Worm (Caenorhabditis elegans) whole organism, L1 larva: ENCODE data around the gene pqn-70.
A peak's percentile ranks its signal among the peaks of the same experiment; 100 is the strongest.

Experiments used
- C16A3.4 ChIP-seq: fragments of 150-350 bp; optimal IDR thresholded peaks from 2 replicates; lab custom pipeline; 2014; ENCODE audit warnings: missing biosample characterization, missing genetic modification characterization
- C34B4.2 ChIP-seq: sonication (generic microtip); optimal IDR thresholded peaks from 2 replicates; lab custom pipeline; 2017; ENCODE audit warnings: mild to moderate bottlenecking, missing genetic modification characterization, missing compliant biosample characterization
- F16B12.6 ChIP-seq: fragments of 150-350 bp; optimal IDR thresholded peaks from 2 replicates; lab custom pipeline; 2014; ENCODE audit warnings: missing biosample characterization, missing genetic modification characterization
- aha-1 ChIP-seq: fragments of 150-350 bp; optimal IDR thresholded peaks from 2 replicates; lab custom pipeline; 2014; ENCODE audit warnings: missing biosample characterization, missing genetic modification characterization
- aly-2 ChIP-seq: fragments of 150-350 bp; optimal IDR thresholded peaks from 2 replicates; lab custom pipeline; 2014; ENCODE audit warnings: missing biosample characterization, missing genetic modification characterization
- ama-1 ChIP-seq: fragments of 150-350 bp; optimal IDR thresholded peaks from 2 replicates; lab custom pipeline; 2014
- ceh-63 ChIP-seq: fragments of 200-800 bp; sonication (Bioruptor generic); optimal IDR thresholded peaks from 2 replicates; lab custom pipeline; 2018; ENCODE audit warnings: mild to moderate bottlenecking, missing genetic modification characterization, missing compliant biosample characterization
- ceh-8 ChIP-seq: fragments of 200-800 bp; sonication (Bioruptor generic); optimal IDR thresholded peaks from 2 replicates; lab custom pipeline; 2018; ENCODE audit warnings: mild to moderate bottlenecking, missing genetic modification characterization, moderate library complexity, missing compliant biosample characterization
- ceh-82 ChIP-seq, 3 experiments: fragments of 150-350 bp in 1 of 3; sonication (generic microtip) in 2 of 3; optimal IDR thresholded peaks; 2 replicates each; lab custom pipeline; 2014 to 2017; ENCODE audit warnings: missing biosample characterization in 3 of 3, missing genetic modification characterization in 3 of 3
- ceh-90 ChIP-seq: sonication (generic microtip); optimal IDR thresholded peaks from 2 replicates; lab custom pipeline; 2016; ENCODE audit warnings: missing genetic modification characterization, missing compliant biosample characterization
- ces-1 ChIP-seq: fragments of 150-350 bp; optimal IDR thresholded peaks from 2 replicates; lab custom pipeline; 2014; ENCODE audit warnings: missing biosample characterization, missing genetic modification reagents, missing genetic modification characterization
- dsc-1 ChIP-seq: sonication (generic microtip); optimal IDR thresholded peaks from 2 replicates; lab custom pipeline; 2016; ENCODE audit warnings: mild to moderate bottlenecking, missing genetic modification characterization, missing compliant biosample characterization
- efl-1 ChIP-seq, 4 experiments: fragments of 150-350 bp; optimal IDR thresholded peaks in 3 of 4; peaks in 1 of 4; 1 replicate in 1 of 4; 2 replicates in 3 of 4; lab custom pipeline; 2014; ENCODE audit warnings: missing biosample characterization in 2 of 4, missing genetic modification characterization in 2 of 4, missing genetic modification reagents in 2 of 4
- egl-13 ChIP-seq: sonication (generic microtip); optimal IDR thresholded peaks from 2 replicates; lab custom pipeline; 2016; ENCODE audit warnings: missing genotype, missing genetic modification reagents, missing genetic modification characterization, missing compliant biosample characterization
- egl-27 ChIP-seq, 2 experiments: fragments of 150-350 bp in 1 of 2; sonication (generic microtip); optimal IDR thresholded peaks; 3 replicates each; lab custom pipeline; 2017 to 2018; ENCODE audit warnings: missing biosample characterization in 2 of 2, missing genetic modification characterization in 2 of 2, missing genetic modification reagents in 2 of 2
- elt-2 ChIP-seq: sonication (generic microtip); optimal IDR thresholded peaks from 2 replicates; lab custom pipeline; 2016; ENCODE audit warnings: missing genetic modification characterization, mild to moderate bottlenecking, inconsistent platforms, missing compliant biosample characterization, missing genetic modification reagents
- elt-3 ChIP-seq, 6 experiments: fragments of 150-350 bp in 1 of 6; sonication (generic microtip); optimal IDR thresholded peaks; 2 replicates each; lab custom pipeline; 2017 to 2018; ENCODE audit warnings: missing biosample characterization in 6 of 6, missing genetic modification characterization in 6 of 6, inconsistent platforms in 1 of 6
- fkh-8 ChIP-seq: sonication (generic microtip); optimal IDR thresholded peaks from 2 replicates; lab custom pipeline; 2016; ENCODE audit warnings: mild to moderate bottlenecking, missing genetic modification characterization, missing compliant biosample characterization
- fos-1 ChIP-seq: fragments of 150-350 bp; optimal IDR thresholded peaks from 2 replicates; lab custom pipeline; 2014; ENCODE audit warnings: missing biosample characterization, missing genetic modification characterization
- grh-1 ChIP-seq: fragments of 200-800 bp; sonication (Bioruptor generic); IDR thresholded peaks from 2 replicates; pipeline ENCODE4 v1.3.6; 2022; ENCODE audit warnings: missing genetic modification reagents, missing genetic modification characterization, missing compliant biosample characterization
- hlh-17 ChIP-seq: fragments of 200-800 bp; sonication (Bioruptor generic); optimal IDR thresholded peaks from 2 replicates; lab custom pipeline; 2018; ENCODE audit warnings: missing genetic modification characterization, mild to moderate bottlenecking, missing compliant biosample characterization, moderate library complexity, borderline replicate concordance
- hlh-4 ChIP-seq: sonication (generic microtip); optimal IDR thresholded peaks from 2 replicates; lab custom pipeline; 2016; ENCODE audit warnings: mild to moderate bottlenecking, missing genetic modification characterization, missing compliant biosample characterization
- hpl-2 ChIP-seq: fragments of 150-350 bp; optimal IDR thresholded peaks from 2 replicates; lab custom pipeline; 2014; ENCODE audit warnings: missing biosample characterization, missing genetic modification reagents, missing genetic modification characterization
- irx-1 ChIP-seq: sonication (generic microtip); optimal IDR thresholded peaks from 2 replicates; lab custom pipeline; 2016; ENCODE audit warnings: missing genetic modification characterization, missing compliant biosample characterization
- isw-1 ChIP-seq: fragments of 200-800 bp; sonication (Bioruptor generic); IDR thresholded peaks from 2 replicates; pipeline ENCODE4 v1.3.6; 2022; ENCODE audit warnings: missing genetic modification characterization, missing compliant biosample characterization
- jun-1 ChIP-seq: fragments of 150-350 bp; optimal IDR thresholded peaks from 2 replicates; lab custom pipeline; 2014; ENCODE audit warnings: missing biosample characterization, missing genetic modification reagents, missing genetic modification characterization
- lin-13 ChIP-seq: fragments of 150-350 bp; optimal IDR thresholded peaks from 2 replicates; lab custom pipeline; 2014; ENCODE audit warnings: missing biosample characterization, missing genetic modification reagents, missing genetic modification characterization
- lin-35 ChIP-seq, 2 experiments: fragments of 150-350 bp; optimal IDR thresholded peaks; 2 replicates each; lab custom pipeline; 2014; ENCODE audit warnings: missing biosample characterization in 2 of 2, missing genetic modification characterization in 2 of 2, missing genetic modification reagents in 2 of 2
- lsy-2 ChIP-seq, 2 experiments: fragments of 150-350 bp; optimal IDR thresholded peaks; 2 replicates each; lab custom pipeline; 2014; ENCODE audit warnings: missing biosample characterization in 2 of 2, missing genetic modification characterization in 2 of 2
- mab-9 ChIP-seq: fragments of 200-800 bp; sonication (Bioruptor generic); IDR thresholded peaks from 2 replicates; pipeline ENCODE4 v1.3.6; 2022; ENCODE audit warnings: missing genetic modification reagents, missing genetic modification characterization, missing compliant biosample characterization
- mdl-1 ChIP-seq, 2 experiments: fragments of 150-350 bp; optimal IDR thresholded peaks; 2 replicates each; lab custom pipeline; 2014 to 2017; ENCODE audit warnings: missing biosample characterization in 2 of 2, missing genetic modification characterization in 2 of 2, inconsistent platforms in 1 of 2
- nhr-11 ChIP-seq: fragments of 150-350 bp; optimal IDR thresholded peaks from 2 replicates; lab custom pipeline; 2014; ENCODE audit warnings: missing biosample characterization, missing genetic modification characterization
- nhr-12 ChIP-seq: sonication (generic microtip); optimal IDR thresholded peaks from 2 replicates; lab custom pipeline; 2017; ENCODE audit warnings: missing biosample characterization, missing genetic modification characterization
- nhr-20 ChIP-seq: sonication (generic microtip); optimal IDR thresholded peaks from 2 replicates; lab custom pipeline; 2016; ENCODE audit warnings: mild to moderate bottlenecking, missing genetic modification characterization, missing compliant biosample characterization
- nhr-28 ChIP-seq: fragments of 150-350 bp; optimal IDR thresholded peaks from 2 replicates; lab custom pipeline; 2014; ENCODE audit warnings: missing biosample characterization, missing genetic modification characterization
- nhr-47 ChIP-seq: sonication (generic microtip); optimal IDR thresholded peaks from 2 replicates; lab custom pipeline; 2016; ENCODE audit warnings: mild to moderate bottlenecking, missing genetic modification characterization, moderate library complexity, missing compliant biosample characterization
- nhr-76 ChIP-seq: sonication (generic microtip); optimal IDR thresholded peaks from 2 replicates; lab custom pipeline; 2017; ENCODE audit warnings: missing biosample characterization, missing genetic modification characterization
- nhr-77 ChIP-seq: fragments of 150-350 bp; optimal IDR thresholded peaks from 2 replicates; lab custom pipeline; 2014; ENCODE audit warnings: missing biosample characterization, missing genetic modification characterization
- nhr-85 ChIP-seq: sonication (generic microtip); peaks from one replicate; lab custom pipeline; 2016; ENCODE audit warnings: missing genetic modification characterization, inconsistent platforms, missing compliant biosample characterization
- pag-3 ChIP-seq: sonication (generic microtip); optimal IDR thresholded peaks from 2 replicates; lab custom pipeline; 2017; ENCODE audit warnings: missing genetic modification characterization, mild to moderate bottlenecking, missing compliant biosample characterization, antibody characterized with exemption, borderline replicate concordance; ENCODE audit not compliant: insufficient read depth
- pax-3 ChIP-seq: fragments of 200-800 bp; sonication (Bioruptor generic); optimal IDR thresholded peaks from 2 replicates; lab custom pipeline; 2018; ENCODE audit warnings: mild to moderate bottlenecking, missing genetic modification characterization, moderate library complexity, missing compliant biosample characterization
- pqm-1 ChIP-seq: sonication (generic microtip); optimal IDR thresholded peaks from 3 replicates; lab custom pipeline; 2017; ENCODE audit warnings: missing biosample characterization, missing genetic modification characterization
- skn-1 ChIP-seq: fragments of 150-350 bp; optimal IDR thresholded peaks from 2 replicates; lab custom pipeline; 2014; ENCODE audit warnings: missing biosample characterization, missing genetic modification characterization
- snpc-4 ChIP-seq: fragments of 150-350 bp; optimal IDR thresholded peaks from 2 replicates; lab custom pipeline; 2014; ENCODE audit warnings: missing biosample characterization, missing genetic modification characterization
- snu-23 ChIP-seq: sonication (generic microtip); optimal IDR thresholded peaks from 2 replicates; lab custom pipeline; 2016; ENCODE audit warnings: missing genetic modification characterization, missing compliant biosample characterization
- swsn-7 ChIP-seq: sonication (generic microtip); optimal IDR thresholded peaks from 2 replicates; lab custom pipeline; 2016; ENCODE audit warnings: missing genetic modification characterization, missing compliant biosample characterization
- unc-130 ChIP-seq: fragments of 150-350 bp; optimal IDR thresholded peaks from 2 replicates; lab custom pipeline; 2017; ENCODE audit warnings: missing biosample characterization, missing genetic modification characterization, inconsistent platforms
- unc-30 ChIP-seq: sonication (generic microtip); optimal IDR thresholded peaks from 2 replicates; lab custom pipeline; 2017; ENCODE audit warnings: missing biosample characterization, missing genetic modification characterization
- unc-62 ChIP-seq: fragments of 150-350 bp; optimal IDR thresholded peaks from 2 replicates; lab custom pipeline; 2014; ENCODE audit warnings: missing biosample characterization, missing genetic modification reagents, missing genetic modification characterization
- unc-98 ChIP-seq: fragments of 200-800 bp; sonication (Bioruptor generic); IDR thresholded peaks from 2 replicates; pipeline ENCODE4 v1.3.6; 2022; ENCODE audit warnings: missing genetic modification characterization, missing compliant biosample characterization
- vab-15 ChIP-seq: sonication (generic microtip); optimal IDR thresholded peaks from 2 replicates; lab custom pipeline; 2017; ENCODE audit warnings: missing genotype, mild to moderate bottlenecking, missing genetic modification characterization, missing compliant biosample characterization
- zag-1 ChIP-seq: fragments of 150-350 bp; optimal IDR thresholded peaks from 2 replicates; lab custom pipeline; 2014; ENCODE audit warnings: missing biosample characterization, missing genetic modification characterization
- ztf-11 ChIP-seq, 2 experiments: sonication (generic microtip); optimal IDR thresholded peaks; 2 replicates each; lab custom pipeline; 2016 to 2017; ENCODE audit warnings: missing genetic modification characterization in 2 of 2, missing biosample characterization in 1 of 2, missing compliant biosample characterization in 1 of 2

The pqn-70 gene

DNA sequence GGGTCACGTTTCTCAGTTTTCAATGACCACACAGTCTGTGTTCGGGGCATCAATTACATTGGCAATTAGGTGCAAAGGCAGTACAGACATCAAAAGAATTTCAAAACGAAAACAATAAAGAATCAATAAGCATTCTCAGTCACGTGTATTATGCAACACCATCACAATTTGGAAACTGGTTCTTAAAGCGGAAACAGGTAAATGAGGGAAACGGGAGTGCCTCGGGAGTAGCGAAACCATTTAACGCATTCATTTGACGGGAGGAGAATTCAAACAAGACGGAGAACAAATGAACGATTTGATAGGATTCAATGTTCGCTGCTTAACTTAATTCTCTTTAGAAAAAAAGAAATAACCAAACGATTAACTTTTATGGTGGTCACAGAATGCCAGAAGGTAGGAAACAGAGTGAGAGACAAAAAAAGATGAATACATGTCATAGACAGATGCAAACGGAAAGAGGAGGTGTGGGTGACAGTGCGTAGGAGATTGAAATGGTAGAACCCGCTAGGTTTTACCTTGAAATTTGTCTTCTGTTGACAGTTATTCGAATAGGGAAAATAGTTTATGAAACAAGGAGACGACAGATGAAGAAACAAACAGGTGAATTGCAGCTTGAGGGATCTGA lies 31.8 kb downstream of the pqn-70 start (continued):
- TF ChIP-seq hlh-17 (GFP tag; lab: Kevin White, UChicago) (no peak), snu-23 (peak; percentile 53), egl-13 (no peak), nhr-28 (no peak), aha-1 (tag; lab: Kevin White, UChicago) (no peak), nhr-76 (tag; lab: Kevin White, UChicago) (no peak), ceh-90 (tag; lab: Kevin White, UChicago) (no peak), snpc-4 (tag; lab: Kevin White, UChicago) (no peak), egl-27 (tag; optimal IDR thresholded peaks at IDR 0.05; lab: Kevin White, UChicago) (no peak), C16A3.4 (tag; lab: Kevin White, UChicago) (peak; percentile 16), ceh-82 (tag; optimal IDR thresholded peaks at IDR 0.05; lab: Kevin White, UChicago) (peak in 1 of 3 experiments; percentile 17), ztf-11 (tag; optimal IDR thresholded peaks at IDR 0.05; lab: Kevin White, UChicago) (no peak), pqm-1 (tag; lab: Kevin White, UChicago) (no peak), isw-1 (GFP tag; lab: Robert Waterston, UW) (no peak), efl-1 (optimal IDR thresholded peaks at IDR 0.05; lab: Kevin White, UChicago) (no peak), efl-1 (GFP tag; optimal IDR thresholded peaks at IDR 0.05 in 1 of 2; lab: Kevin White, UChicago) (no peak), lsy-2 (tag; optimal IDR thresholded peaks at IDR 0.05; lab: Kevin White, UChicago) (peak in 1 of 2 experiments; percentile 21), C34B4.2 (tag; lab: Kevin White, UChicago) (no peak), swsn-7 (tag; lab: Kevin White, UChicago) (no peak), nhr-12 (tag; lab: Kevin White, UChicago) (no peak), nhr-11 (tag; lab: Kevin White, UChicago) (no peak), irx-1 (tag; lab: Kevin White, UChicago) (no peak), pag-3 (no peak), aly-2 (tag; lab: Kevin White, UChicago) (no peak), skn-1 (no peak), dsc-1 (tag; lab: Kevin White, UChicago) (no peak), mab-9 (no peak), nhr-47 (tag; lab: Kevin White, UChicago) (peak; percentile 9), ceh-8 (no peak), ama-1 (no peak), hlh-4 (tag; lab: Kevin White, UChicago) (no peak), unc-98 (no peak), unc-62 (GFP tag; lab: Kevin White, UChicago) (no peak), elt-3 (tag; optimal IDR thresholded peaks at IDR 0.05; lab: Kevin White, UChicago) (peak in 2 of 6 experiments; percentile 12 to 31), nhr-20 (tag; lab: Kevin White, UChicago) (peak; percentile 55), jun-1 (tag; lab: Kevin White, UChicago) (no peak), ceh-63 (GFP tag; lab: Kevin White, UChicago) (no peak), fos-1 (no peak), nhr-77 (tag; lab: Kevin White, UChicago) (no peak), hpl-2 (GFP tag; lab: Kevin White, UChicago) (no peak), grh-1 (peak; percentile 85), lin-13 (no peak), elt-2 (tag; lab: Kevin White, UChicago) (no peak), nhr-85 (tag; lab: Kevin White, UChicago) (peak; percentile 97), lin-35 (GFP tag; optimal IDR thresholded peaks at IDR 0.05; lab: Kevin White, UChicago) (peak in 1 of 2 experiments; percentile 34), F16B12.6 (tag; lab: Kevin White, UChicago) (no peak), unc-30 (tag; lab: Kevin White, UChicago) (no peak), pax-3 (no peak), fkh-8 (tag; lab: Kevin White, UChicago) (no peak), mdl-1 (tag; optimal IDR thresholded peaks at IDR 0.05; lab: Kevin White, UChicago) (no peak), zag-1 (no peak), vab-15 (no peak), ces-1 (GFP tag; lab: Kevin White, UChicago) (no peak), unc-130 (tag; lab: Kevin White, UChicago) (no peak)
